ENCODE assay signal across 3 worm cellular contexts in the genomic region with DNA sequence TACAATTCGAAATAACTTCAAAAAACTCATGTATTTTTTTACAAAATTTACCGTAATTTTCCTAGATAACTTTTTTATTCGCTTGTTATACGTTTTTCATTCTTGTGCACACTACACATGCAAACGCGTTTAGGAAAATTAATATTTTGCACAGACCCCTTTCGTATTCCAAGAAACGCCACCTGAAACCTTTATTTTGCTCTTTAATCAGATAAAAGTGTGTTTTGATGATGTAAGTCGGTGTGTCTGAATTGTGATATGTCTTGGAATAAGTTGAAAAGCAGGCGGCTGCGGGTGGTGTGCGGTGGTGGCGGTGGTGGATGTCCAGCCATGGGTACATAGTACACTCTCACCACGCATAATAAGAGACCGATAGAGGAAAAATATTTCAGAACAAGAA.
TF ChIP-seq lines count a peak whose summit lies in the region.

No protein-coding gene starts in this region.

TF ChIP-seq in whole organism, L1 larva, 84 proteins besides CTCF, POLR2A, EP300 and RAD21 (continues in another document):
- TF ChIP-seq egl-13 (tag; optimal IDR thresholded peaks at IDR 0.05; lab: Kevin White, UChicago) (no peak), unc-98 (GFP tag; IDR thresholded peaks at IDR 0.05; lab: Robert Waterston, UW) (no peak), lir-3 (tag; optimal IDR thresholded peaks at IDR 0.05; lab: Kevin White, UChicago; ENCODE audit: poor library complexity) (no peak), efl-3 (GFP tag; optimal IDR thresholded peaks at IDR 0.05; lab: Kevin White, UChicago) (no peak), zag-1 (tag; optimal IDR thresholded peaks at IDR 0.05; lab: Kevin White, UChicago) (no peak), lin-14 (GFP tag; optimal IDR thresholded peaks at IDR 0.05; lab: Kevin White, UChicago) (peak; percentile 30), mdl-1 (tag; optimal IDR thresholded peaks at IDR 0.05; lab: Kevin White, UChicago) (no peak), ztf-4 (tag; optimal IDR thresholded peaks at IDR 0.05; lab: Kevin White, UChicago) (no peak), fkh-8 (tag; optimal IDR thresholded peaks at IDR 0.05; lab: Kevin White, UChicago) (peak; percentile 84), mep-1 (tag; optimal IDR thresholded peaks at IDR 0.05; lab: Kevin White, UChicago) (no peak), hlh-4 (tag; optimal IDR thresholded peaks at IDR 0.05; lab: Kevin White, UChicago) (peak; percentile 83), dsc-1 (tag; optimal IDR thresholded peaks at IDR 0.05; lab: Kevin White, UChicago) (no peak), snpc-4 (tag; optimal IDR thresholded peaks at IDR 0.05; lab: Kevin White, UChicago) (no peak), lin-13 (GFP tag; optimal IDR thresholded peaks at IDR 0.05; lab: Kevin White, UChicago) (no peak), rnt-1 (tag; optimal IDR thresholded peaks at IDR 0.05; lab: Kevin White, UChicago) (no peak), nhr-77 (tag; optimal IDR thresholded peaks at IDR 0.05; lab: Kevin White, UChicago) (no peak), sox-4 (tag; optimal IDR thresholded peaks at IDR 0.05; lab: Kevin White, UChicago) (no peak), ceh-8 (GFP tag; optimal IDR thresholded peaks at IDR 0.05; lab: Kevin White, UChicago) (no peak), skn-1 (tag; optimal IDR thresholded peaks at IDR 0.05; lab: Kevin White, UChicago) (no peak), ceh-90 (tag; optimal IDR thresholded peaks at IDR 0.05; lab: Kevin White, UChicago) (no peak), egl-27 (tag; optimal IDR thresholded peaks at IDR 0.05; lab: Kevin White, UChicago) (no peak), nhr-47 (tag; optimal IDR thresholded peaks at IDR 0.05; lab: Kevin White, UChicago) (peak; percentile 63), hpl-2 (GFP tag; optimal IDR thresholded peaks at IDR 0.05; lab: Kevin White, UChicago) (no peak), nhr-90 (tag; optimal IDR thresholded peaks at IDR 0.05; lab: Kevin White, UChicago; ENCODE audit: poor library complexity) (no peak), aha-1 (tag; optimal IDR thresholded peaks at IDR 0.05; lab: Kevin White, UChicago) (no peak), unc-86 (tag; optimal IDR thresholded peaks at IDR 0.05; lab: Kevin White, UChicago) (no peak), xbp-1 (tag; optimal IDR thresholded peaks at IDR 0.05; lab: Kevin White, UChicago) (no peak), C16A3.4 (tag; optimal IDR thresholded peaks at IDR 0.05; lab: Kevin White, UChicago) (no peak), lin-35 (GFP tag; optimal IDR thresholded peaks at IDR 0.05; lab: Kevin White, UChicago) (no peak), nhr-20 (tag; optimal IDR thresholded peaks at IDR 0.05; lab: Kevin White, UChicago) (peak; percentile 13), ceh-82 (tag; optimal IDR thresholded peaks at IDR 0.05; lab: Kevin White, UChicago) (no peak)

TF ChIP-seq in whole organism, L2 larva, 48 proteins besides CTCF, POLR2A, EP300 and RAD21:
- no peak for TF ChIP-seq unc-39 (tag; optimal IDR thresholded peaks at IDR 0.05; lab: Kevin White, UChicago)
- TF ChIP-seq skn-1 (tag; optimal IDR thresholded peaks at IDR 0.05; lab: Kevin White, UChicago) = no peak
- TF ChIP-seq sma-9 (GFP tag; optimal IDR thresholded peaks at IDR 0.05; lab: Kevin White, UChicago) = peak; percentile 3
- no peak for TF ChIP-seq sma-9 (tag; optimal IDR thresholded peaks at IDR 0.05; lab: Kevin White, UChicago)
- TF ChIP-seq nhr-21 (tag; optimal IDR thresholded peaks at IDR 0.05; lab: Kevin White, UChicago) = peak; percentile 1

TF ChIP-seq in whole organism, L3 larva, 47 proteins besides CTCF, POLR2A, EP300 and RAD21:
- no peak for TF ChIP-seq elt-2 (tag; optimal IDR thresholded peaks at IDR 0.05; lab: Kevin White, UChicago)
- peak; percentile 11 for TF ChIP-seq fkh-10 (GFP tag; optimal IDR thresholded peaks at IDR 0.05; lab: Kevin White, UChicago)
